Fruit fly (Drosophila melanogaster) S2 (cell line): Measurements from ENCODE around the gene Rsf1.

Source experiments
- CG8478 ChIP-seq: fragments of >200 bp; optimal IDR thresholded peaks from 2 replicates; lab custom pipeline; 2018
- CTCF ChIP-seq, 2 experiments: fragments of >200 bp; optimal IDR thresholded peaks; 2 replicates each; lab custom pipeline; 2018

Rsf1 gene

dm6 chr2L:10255725-10256158 lies 7.6 kb downstream of the Rsf1 start, which contains the start of gene CG5676:
Gene CG5676 (minus strand): TSS chr2L:10255891.
- TF ChIP-seq CTCF (optimal IDR thresholded peaks at IDR 0.05; lab: Kevin White, UChicago): no peak
- no peak for TF ChIP-seq CG8478 (lab: Kevin White, UChicago)

- no peak for TF ChIP-seq CTCF (optimal IDR thresholded peaks at IDR 0.05; lab: Kevin White, UChicago)
- no peak for TF ChIP-seq CG8478 (lab: Kevin White, UChicago)
Observed at dm6 chr2L:10251592-10251991, 11.8 kb downstream of the Rsf1 start, which contains the start of gene Ror. Gene Ror (plus strand): TSS chr2L:10251843.

- TF ChIP-seq CG8478 (lab: Kevin White, UChicago): no peak
- TF ChIP-seq CTCF (optimal IDR thresholded peaks at IDR 0.05; lab: Kevin White, UChicago): no peak
Observed at dm6 chr2L:10250441-10250847, 12.9 kb downstream of the Rsf1 start, which contains the start of the genes bsk and CG31717. Gene bsk (minus strand): TSS chr2L:10250501. Gene CG31717 (plus strand): TSS chr2L:10250737.

- TF ChIP-seq CG8478 (lab: Kevin White, UChicago): no peak
Observed at dm6 chr2L:10249655-10250202, 13.6 kb downstream of the Rsf1 start.

dm6 chr2L:10246785-10247190 lies 16.6 kb downstream of the Rsf1 start, which contains the start of gene chico:
Gene chico (minus strand): TSS chr2L:10247078.
- TF ChIP-seq CG8478 (lab: Kevin White, UChicago): no peak
- TF ChIP-seq CTCF (optimal IDR thresholded peaks at IDR 0.05; lab: Kevin White, UChicago): peak; percentile 45 to 46

dm6 chr2L:10238726-10239652 lies 24.4 kb downstream of the Rsf1 start, which contains the start of gene me31B:
Gene me31B (plus strand): TSS chr2L:10239341.
- TF ChIP-seq CTCF (optimal IDR thresholded peaks at IDR 0.05; lab: Kevin White, UChicago) (no peak), CG8478 (lab: Kevin White, UChicago) (no peak)

dm6 chr2L:10237725-10238446 lies 25.5 kb downstream of the Rsf1 start, which contains the start of gene mthl15:
Gene mthl15 (minus strand): TSS chr2L:10238317.
- no peak for TF ChIP-seq CTCF (optimal IDR thresholded peaks at IDR 0.05; lab: Kevin White, UChicago)
- no peak for TF ChIP-seq CG8478 (lab: Kevin White, UChicago)

- TF ChIP-seq CG8478 (lab: Kevin White, UChicago) (no peak), CTCF (optimal IDR thresholded peaks at IDR 0.05; lab: Kevin White, UChicago) (no peak)
Observed at dm6 chr2L:10232827-10233226, 30.5 kb downstream of the Rsf1 start.

- no peak for TF ChIP-seq CG8478 (lab: Kevin White, UChicago)
- no peak for TF ChIP-seq CTCF (optimal IDR thresholded peaks at IDR 0.05; lab: Kevin White, UChicago)
Observed at dm6 chr2L:10232152-10232816, 31.1 kb downstream of the Rsf1 start, which contains the start of gene eEF1delta. Gene eEF1delta (plus strand): TSS chr2L:10232507.

dm6 chr2L:10231510-10231909 lies 31.8 kb downstream of the Rsf1 start, which contains the start of gene ova:
Gene ova (minus strand): TSS chr2L:10231692.
- no peak for TF ChIP-seq CTCF (optimal IDR thresholded peaks at IDR 0.05; lab: Kevin White, UChicago)
- no peak for TF ChIP-seq CG8478 (lab: Kevin White, UChicago)

dm6 chr2L:10231092-10231494 lies 32.3 kb downstream of the Rsf1 start:
- TF ChIP-seq CG8478 (lab: Kevin White, UChicago) (no peak), CTCF (optimal IDR thresholded peaks at IDR 0.05; lab: Kevin White, UChicago) (no peak)

dm6 chr2L:10230455-10230854 lies 32.9 kb downstream of the Rsf1 start:
- no peak for TF ChIP-seq CG8478 (lab: Kevin White, UChicago)
- TF ChIP-seq CTCF (optimal IDR thresholded peaks at IDR 0.05; lab: Kevin White, UChicago): no peak

- no peak for TF ChIP-seq CTCF (optimal IDR thresholded peaks at IDR 0.05; lab: Kevin White, UChicago)
- no peak for TF ChIP-seq CG8478 (lab: Kevin White, UChicago)
Observed at dm6 chr2L:10226724-10227407, 36.5 kb downstream of the Rsf1 start, which contains the start of gene CG5708. Gene CG5708 (minus strand): TSS chr2L:10226808.
